Worm (Caenorhabditis elegans) whole organism, late embryonic: Measurements from ENCODE around the gene lars-1.
A peak's percentile ranks its signal among the peaks of the same experiment; 100 is the strongest.

Source experiments
- C08G9.2 ChIP-seq: sonication (generic microtip); optimal IDR thresholded peaks from 2 replicates; lab custom pipeline; 2016; ENCODE audit warnings: mild to moderate bottlenecking, missing genetic modification characterization, moderate library complexity, missing compliant biosample characterization
- C38D4.7 ChIP-seq: fragments of 200-800 bp; sonication (Bioruptor generic); optimal IDR thresholded peaks from 2 replicates; lab custom pipeline; 2018; ENCODE audit warnings: mild to moderate bottlenecking, missing genetic modification characterization, moderate library complexity, missing compliant biosample characterization
- K02D7.2 ChIP-seq: sonication (generic microtip); optimal IDR thresholded peaks from 2 replicates; lab custom pipeline; 2017; ENCODE audit warnings: mild to moderate bottlenecking, missing genetic modification characterization, missing compliant biosample characterization
- ahr-1 ChIP-seq: sonication (generic microtip); optimal IDR thresholded peaks from 2 replicates; lab custom pipeline; 2016; ENCODE audit warnings: missing genetic modification characterization, missing compliant biosample characterization
- ama-1 ChIP-seq: fragments of 150-350 bp; optimal IDR thresholded peaks from 2 replicates; lab custom pipeline; 2014
- ceh-19 ChIP-seq: fragments of 200-800 bp; sonication (Bioruptor generic); optimal IDR thresholded peaks from 2 replicates; lab custom pipeline; 2018; ENCODE audit warnings: mild to moderate bottlenecking, missing genetic modification characterization, missing compliant biosample characterization
- ceh-2 ChIP-seq: sonication (generic microtip); optimal IDR thresholded peaks from 2 replicates; lab custom pipeline; 2016; ENCODE audit warnings: missing genotype, missing genetic modification characterization, missing compliant biosample characterization
- ceh-30 ChIP-seq: fragments of 150-350 bp; optimal IDR thresholded peaks from 2 replicates; lab custom pipeline; 2014; ENCODE audit warnings: missing biosample characterization, missing genetic modification characterization
- ceh-31 ChIP-seq: sonication (generic microtip); optimal IDR thresholded peaks from 2 replicates; lab custom pipeline; 2016; ENCODE audit warnings: missing genetic modification characterization, missing compliant biosample characterization
- ceh-34 ChIP-seq: sonication (generic microtip); optimal IDR thresholded peaks from 2 replicates; lab custom pipeline; 2016; ENCODE audit warnings: mild to moderate bottlenecking, missing genetic modification characterization, missing compliant biosample characterization
- ceh-45 ChIP-seq: fragments of 200-800 bp; sonication (Bioruptor generic); IDR thresholded peaks from 2 replicates; pipeline ENCODE4 v1.3.6; 2022; ENCODE audit warnings: missing genetic modification reagents, missing genetic modification characterization, missing compliant biosample characterization
- ceh-6 ChIP-seq: fragments of 200-800 bp; sonication (Bioruptor generic); optimal IDR thresholded peaks from 2 replicates; lab custom pipeline; 2018; ENCODE audit warnings: mild to moderate bottlenecking, missing genetic modification characterization, missing compliant biosample characterization
- dve-1 ChIP-seq: sonication (generic microtip); optimal IDR thresholded peaks from 2 replicates; lab custom pipeline; 2017; ENCODE audit warnings: antibody characterized with exemption, mild to moderate bottlenecking, missing genetic modification characterization, missing compliant biosample characterization
- elt-4 ChIP-seq: sonication (generic microtip); optimal IDR thresholded peaks from 2 replicates; lab custom pipeline; 2016; ENCODE audit warnings: missing genetic modification characterization, missing compliant biosample characterization
- fax-1 ChIP-seq: sonication (generic microtip); optimal IDR thresholded peaks from 2 replicates; lab custom pipeline; 2016; ENCODE audit warnings: missing genotype, missing genetic modification characterization, missing compliant biosample characterization
- fkh-6 ChIP-seq: sonication (generic microtip); optimal IDR thresholded peaks from 2 replicates; lab custom pipeline; 2016; ENCODE audit warnings: missing genetic modification characterization, missing compliant biosample characterization
- hlh-6 ChIP-seq: sonication (generic microtip); optimal IDR thresholded peaks from 2 replicates; lab custom pipeline; 2016; ENCODE audit warnings: missing genotype, missing genetic modification characterization, missing compliant biosample characterization
- lim-6 ChIP-seq: sonication (generic microtip); optimal IDR thresholded peaks from 2 replicates; lab custom pipeline; 2016; ENCODE audit warnings: missing genetic modification characterization, missing compliant biosample characterization
- lin-11 ChIP-seq: fragments of 200-800 bp; sonication (Bioruptor generic); optimal IDR thresholded peaks from 2 replicates; lab custom pipeline; 2018; ENCODE audit warnings: mild to moderate bottlenecking, missing genetic modification characterization, missing compliant biosample characterization
- mec-3 ChIP-seq: sonication (generic microtip); optimal IDR thresholded peaks from 2 replicates; lab custom pipeline; 2016; ENCODE audit warnings: borderline replicate concordance, missing genetic modification characterization, missing compliant biosample characterization
- nfya-1 ChIP-seq: sonication (generic microtip); optimal IDR thresholded peaks from 2 replicates; lab custom pipeline; 2017; ENCODE audit warnings: missing genetic modification characterization, mild to moderate bottlenecking, missing compliant biosample characterization, antibody characterized with exemption, moderate library complexity
- nhr-11 ChIP-seq: fragments of 150-350 bp; optimal IDR thresholded peaks from 2 replicates; lab custom pipeline; 2014; ENCODE audit warnings: missing biosample characterization, missing genetic modification characterization
- nhr-232 ChIP-seq: sonication (generic microtip); optimal IDR thresholded peaks from 2 replicates; lab custom pipeline; 2016; ENCODE audit warnings: missing genetic modification characterization, missing compliant biosample characterization
- odd-2 ChIP-seq: sonication (generic microtip); optimal IDR thresholded peaks from 2 replicates; lab custom pipeline; 2017; ENCODE audit warnings: antibody characterized with exemption, mild to moderate bottlenecking, missing genetic modification characterization, missing compliant biosample characterization
- pag-3 ChIP-seq: sonication (generic microtip); optimal IDR thresholded peaks from 2 replicates; lab custom pipeline; 2016; ENCODE audit warnings: missing compliant biosample characterization, missing genetic modification characterization, borderline replicate concordance
- pat-9 ChIP-seq: fragments of 200-800 bp; sonication (Bioruptor generic); optimal IDR thresholded peaks from 2 replicates; lab custom pipeline; 2018; ENCODE audit warnings: mild to moderate bottlenecking, missing genetic modification characterization, moderate library complexity, missing compliant biosample characterization
- pha-4 ChIP-seq: fragments of 150-350 bp; optimal IDR thresholded peaks from 2 replicates; lab custom pipeline; 2018; ENCODE audit warnings: missing biosample characterization, missing genetic modification reagents, missing genetic modification characterization
- sdc-2 ChIP-seq: sonication (generic microtip); optimal IDR thresholded peaks from 2 replicates; lab custom pipeline; 2016; ENCODE audit warnings: missing genotype, missing genetic modification characterization, missing compliant biosample characterization
- sox-2 ChIP-seq: fragments of 200-800 bp; sonication (Bioruptor generic); IDR thresholded peaks from 2 replicates; pipeline ENCODE4 v1.3.6; 2022; ENCODE audit warnings: missing genetic modification reagents, missing genetic modification characterization, missing compliant biosample characterization
- sox-4 ChIP-seq: sonication (generic microtip); optimal IDR thresholded peaks from 2 replicates; lab custom pipeline; 2017; ENCODE audit warnings: mild to moderate bottlenecking, missing genetic modification characterization, inconsistent platforms, missing compliant biosample characterization
- tbx-2 ChIP-seq: sonication (generic microtip); optimal IDR thresholded peaks from 2 replicates; lab custom pipeline; 2016; ENCODE audit warnings: missing genetic modification characterization, missing compliant biosample characterization
- tbx-7 ChIP-seq: sonication (generic microtip); optimal IDR thresholded peaks from 2 replicates; lab custom pipeline; 2016; ENCODE audit warnings: missing genotype, missing genetic modification characterization, missing compliant biosample characterization
- unc-3 ChIP-seq, 2 experiments: fragments of 200-800 bp in 1 of 2; sonication (Bioruptor generic) in 1 of 2; sonication (generic microtip) in 1 of 2; conservative IDR thresholded peaks in 1 of 2; optimal IDR thresholded peaks in 1 of 2; 2 replicates each; pipeline versions ENCODE4 v1.3.6 to Lab custom; 2016 to 2022; ENCODE audit warnings: missing compliant biosample characterization in 2 of 2, missing genetic modification characterization in 2 of 2, missing genetic modification reagents in 1 of 2
- unc-42 ChIP-seq: sonication (generic microtip); optimal IDR thresholded peaks from 2 replicates; lab custom pipeline; 2016; ENCODE audit warnings: missing genotype, missing genetic modification characterization, missing compliant biosample characterization
- unc-86 ChIP-seq: sonication (generic microtip); optimal IDR thresholded peaks from 2 replicates; lab custom pipeline; 2016; ENCODE audit warnings: missing genetic modification characterization, missing compliant biosample characterization

The lars-1 gene

ce11 chrIII:4186751-4187309 is at the start of gene lars-1:
lars-1 (minus strand) TSS chrIII:4186801.
- TF ChIP-seq nhr-11 = no peak
- TF ChIP-seq pha-4 (tag; lab: Kevin White, UChicago) = no peak
- TF ChIP-seq unc-3 (GFP tag; conservative IDR thresholded peaks at IDR 0.05; lab: Robert Waterston, UW) = no peak
- no peak for TF ChIP-seq unc-3 (tag; optimal IDR thresholded peaks at IDR 0.05; lab: Kevin White, UChicago)
- no peak for TF ChIP-seq pat-9 (tag; lab: Kevin White, UChicago)
- no peak for TF ChIP-seq ceh-34 (tag; lab: Kevin White, UChicago)
- TF ChIP-seq lim-6 = no peak
- no peak for TF ChIP-seq C38D4.7 (GFP tag; lab: Kevin White, UChicago)
- no peak for TF ChIP-seq sdc-2 (tag; lab: Kevin White, UChicago)
- TF ChIP-seq ahr-1 = no peak
- TF ChIP-seq nhr-232 (tag; lab: Kevin White, UChicago) = no peak
- TF ChIP-seq tbx-7 (tag; lab: Kevin White, UChicago) = no peak
- no peak for TF ChIP-seq ceh-30
- no peak for TF ChIP-seq ceh-6 (GFP tag; lab: Kevin White, UChicago)
- TF ChIP-seq ama-1 (lab: Kevin White, UChicago) = no peak
- TF ChIP-seq unc-42 = no peak
- no peak for TF ChIP-seq dve-1 (tag; lab: Kevin White, UChicago)
- no peak for TF ChIP-seq lin-11 (tag; lab: Kevin White, UChicago)
- TF ChIP-seq fax-1 (tag; lab: Kevin White, UChicago) = no peak

- TF ChIP-seq fkh-6 (tag; lab: Kevin White, UChicago) (no peak), elt-4 (tag; lab: Kevin White, UChicago) (no peak), sox-4 (tag; lab: Kevin White, UChicago) (no peak), tbx-2 (tag; lab: Kevin White, UChicago) (peak; percentile 24), pag-3 (tag; lab: Kevin White, UChicago) (no peak)
- TF ChIP-seq, all 69 proteins: peak for 1
These were observed 49.6 kb upstream of the lars-1 start for ce11 chrIII:4236178-4236577.

ce11 chrIII:4234642-4235295 is 48.2 kb upstream of the lars-1 start:
- TF ChIP-seq nfya-1 (tag; lab: Kevin White, UChicago) (peak; percentile 88), unc-86 (tag; lab: Kevin White, UChicago) (no peak), hlh-6 (tag; lab: Kevin White, UChicago) (no peak), ceh-31 (tag; lab: Kevin White, UChicago) (no peak), ceh-6 (GFP tag; lab: Kevin White, UChicago) (no peak)

- TF ChIP-seq ceh-45 (GFP tag; lab: Robert Waterston, UW) (no peak), nfya-1 (tag; lab: Kevin White, UChicago) (no peak), ceh-19 (GFP tag; lab: Kevin White, UChicago) (no peak), ceh-2 (tag; lab: Kevin White, UChicago) (no peak), sox-2 (no peak), ceh-6 (GFP tag; lab: Kevin White, UChicago) (no peak), hlh-6 (tag; lab: Kevin White, UChicago) (no peak), dve-1 (tag; lab: Kevin White, UChicago) (no peak), mec-3 (no peak), unc-3 (GFP tag; conservative IDR thresholded peaks at IDR 0.05; lab: Robert Waterston, UW) (no peak), unc-3 (tag; optimal IDR thresholded peaks at IDR 0.05; lab: Kevin White, UChicago) (no peak), C08G9.2 (tag; lab: Kevin White, UChicago) (no peak), odd-2 (tag; lab: Kevin White, UChicago) (no peak), K02D7.2 (tag; lab: Kevin White, UChicago) (no peak), sox-4 (tag; lab: Kevin White, UChicago) (no peak)
- TF ChIP-seq, all 69 proteins: peak for 0
These were observed 46.2 kb upstream of the lars-1 start, which contains the start of gene nhr-20 for ce11 chrIII:4232811-4233269. nhr-20 (minus strand) TSS chrIII:4233219.
